Worm (Caenorhabditis elegans) whole organism, L3 larva: ENCODE results near the gene T23G7.3.
A peak's percentile ranks its signal among the peaks of the same experiment; 100 is the strongest.

ENCODE experiments used
- R02D3.7 ChIP-seq: fragments of 150-350 bp; optimal IDR thresholded peaks from 2 replicates; lab custom pipeline; 2014; ENCODE audit warnings: missing biosample characterization, missing genetic modification characterization
- ZK546.5 ChIP-seq: sonication (generic microtip); optimal IDR thresholded peaks from 2 replicates; lab custom pipeline; 2017; ENCODE audit warnings: missing biosample characterization, missing genetic modification characterization
- aly-2 ChIP-seq: fragments of 150-350 bp; optimal IDR thresholded peaks from 2 replicates; lab custom pipeline; 2014; ENCODE audit warnings: missing biosample characterization, missing genetic modification characterization
- ama-1 ChIP-seq: fragments of 150-350 bp; optimal IDR thresholded peaks from 2 replicates; lab custom pipeline; 2018
- ceh-16 ChIP-seq: sonication (generic microtip); optimal IDR thresholded peaks from 2 replicates; lab custom pipeline; 2017; ENCODE audit warnings: missing biosample characterization, missing genetic modification characterization
- ceh-28 ChIP-seq: fragments of 150-350 bp; optimal IDR thresholded peaks from 2 replicates; lab custom pipeline; 2014; ENCODE audit warnings: missing biosample characterization, missing genetic modification reagents, missing genetic modification characterization
- ceh-82 ChIP-seq: fragments of 150-350 bp; optimal IDR thresholded peaks from 2 replicates; lab custom pipeline; 2014; ENCODE audit warnings: missing biosample characterization, missing genetic modification characterization
- ceh-9 ChIP-seq: sonication (generic microtip); optimal IDR thresholded peaks from 2 replicates; lab custom pipeline; 2018; ENCODE audit warnings: missing biosample characterization, missing genetic modification characterization
- daf-12 ChIP-seq: fragments of 150-350 bp; optimal IDR thresholded peaks from 2 replicates; lab custom pipeline; 2014; ENCODE audit warnings: missing biosample characterization, missing genetic modification reagents, missing genetic modification characterization
- egl-27 ChIP-seq: sonication (generic microtip); optimal IDR thresholded peaks from 4 replicates; lab custom pipeline; 2017; ENCODE audit warnings: missing biosample characterization, missing genetic modification reagents, missing genetic modification characterization
- egl-5 ChIP-seq: fragments of 150-350 bp; optimal IDR thresholded peaks from 2 replicates; lab custom pipeline; 2017; ENCODE audit warnings: missing biosample characterization, missing genetic modification reagents, missing genetic modification characterization, inconsistent platforms
- elt-1 ChIP-seq: fragments of 150-350 bp; optimal IDR thresholded peaks from 2 replicates; lab custom pipeline; 2014; ENCODE audit warnings: missing biosample characterization, missing genetic modification characterization
- elt-2 ChIP-seq: sonication (generic microtip); optimal IDR thresholded peaks from 2 replicates; lab custom pipeline; 2016; ENCODE audit warnings: missing genetic modification reagents, mild to moderate bottlenecking, missing genetic modification characterization, missing compliant biosample characterization
- elt-3 ChIP-seq, 3 experiments: fragments of 150-350 bp in 1 of 3; sonication (generic microtip) in 2 of 3; optimal IDR thresholded peaks; 2 replicates in 2 of 3; 4 replicates in 1 of 3; lab custom pipeline; 2014 to 2017; ENCODE audit warnings: missing biosample characterization in 3 of 3, missing genetic modification characterization in 3 of 3
- eor-1 ChIP-seq, 2 experiments: fragments of 150-350 bp; optimal IDR thresholded peaks; 2 replicates each; lab custom pipeline; 2014 to 2018; ENCODE audit warnings: missing biosample characterization in 2 of 2, missing genetic modification characterization in 2 of 2
- fkh-10 ChIP-seq: sonication (generic microtip); optimal IDR thresholded peaks from 2 replicates; lab custom pipeline; 2017; ENCODE audit warnings: missing biosample characterization, missing genetic modification reagents, missing genetic modification characterization
- fkh-2 ChIP-seq: fragments of 150-350 bp; optimal IDR thresholded peaks from 2 replicates; lab custom pipeline; 2014; ENCODE audit warnings: missing biosample characterization, missing genetic modification reagents, missing genetic modification characterization
- fos-1 ChIP-seq: fragments of 150-350 bp; optimal IDR thresholded peaks from 2 replicates; lab custom pipeline; 2014; ENCODE audit warnings: missing biosample characterization, missing genetic modification characterization
- hmg-11 ChIP-seq: sonication (generic microtip); optimal IDR thresholded peaks from 2 replicates; lab custom pipeline; 2016; ENCODE audit warnings: missing genetic modification characterization, missing compliant biosample characterization
- jun-1 ChIP-seq: fragments of 150-350 bp; optimal IDR thresholded peaks from 2 replicates; lab custom pipeline; 2014; ENCODE audit warnings: missing biosample characterization, missing genetic modification reagents, missing genetic modification characterization
- lin-15B ChIP-seq: fragments of 150-350 bp; optimal IDR thresholded peaks from 2 replicates; lab custom pipeline; 2014; ENCODE audit warnings: missing biosample characterization, missing genetic modification characterization
- lin-39 ChIP-seq: fragments of 150-350 bp; optimal IDR thresholded peaks from 2 replicates; lab custom pipeline; 2018; ENCODE audit warnings: missing biosample characterization, missing genetic modification reagents, missing genetic modification characterization
- lsy-12 ChIP-seq: sonication (generic microtip); optimal IDR thresholded peaks from 2 replicates; lab custom pipeline; 2016; ENCODE audit warnings: mild to moderate bottlenecking, missing genetic modification characterization, missing compliant biosample characterization
- mdl-1 ChIP-seq: fragments of 150-350 bp; optimal IDR thresholded peaks from 2 replicates; lab custom pipeline; 2014; ENCODE audit warnings: missing biosample characterization, missing genetic modification characterization
- mml-1 ChIP-seq: fragments of 150-350 bp; sonication (generic microtip); optimal IDR thresholded peaks from 3 replicates; lab custom pipeline; 2014; ENCODE audit warnings: missing biosample characterization, missing genetic modification characterization
- nfya-1 ChIP-seq: sonication (generic microtip); optimal IDR thresholded peaks from 2 replicates; lab custom pipeline; 2017; ENCODE audit warnings: missing genetic modification characterization, mild to moderate bottlenecking, missing compliant biosample characterization, antibody characterized with exemption, moderate library complexity; ENCODE audit not compliant: insufficient read depth
- nhr-11 ChIP-seq: fragments of 150-350 bp; optimal IDR thresholded peaks from 2 replicates; lab custom pipeline; 2014; ENCODE audit warnings: missing biosample characterization, missing genetic modification characterization
- nhr-12 ChIP-seq: fragments of 150-350 bp; optimal IDR thresholded peaks from 2 replicates; lab custom pipeline; 2014; ENCODE audit warnings: missing biosample characterization, missing genetic modification characterization
- nhr-23 ChIP-seq: fragments of 150-350 bp; optimal IDR thresholded peaks from 2 replicates; lab custom pipeline; 2014; ENCODE audit warnings: missing biosample characterization, missing genetic modification reagents, missing genetic modification characterization
- nhr-237 ChIP-seq: fragments of 150-350 bp; optimal IDR thresholded peaks from 2 replicates; lab custom pipeline; 2014; ENCODE audit warnings: missing biosample characterization, missing genetic modification characterization
- nhr-25 ChIP-seq: sonication (generic microtip); optimal IDR thresholded peaks from 2 replicates; lab custom pipeline; 2017; ENCODE audit warnings: missing biosample characterization, missing genetic modification characterization
- nhr-28 ChIP-seq: fragments of 150-350 bp; optimal IDR thresholded peaks from 2 replicates; lab custom pipeline; 2014; ENCODE audit warnings: missing biosample characterization, missing genetic modification characterization
- nhr-43 ChIP-seq: sonication (generic microtip); optimal IDR thresholded peaks from 2 replicates; lab custom pipeline; 2016; ENCODE audit warnings: mild to moderate bottlenecking, missing genetic modification characterization, missing compliant biosample characterization; ENCODE audit not compliant: poor library complexity, severe bottlenecking
- nhr-67 ChIP-seq: fragments of 150-350 bp; optimal IDR thresholded peaks from 2 replicates; lab custom pipeline; 2014; ENCODE audit warnings: missing biosample characterization, missing genetic modification characterization
- nhr-76 ChIP-seq: fragments of 150-350 bp; sonication (generic microtip); optimal IDR thresholded peaks from 5 replicates; lab custom pipeline; 2014; ENCODE audit warnings: missing biosample characterization, missing genetic modification characterization
- nhr-77 ChIP-seq: fragments of 150-350 bp; optimal IDR thresholded peaks from 2 replicates; lab custom pipeline; 2014; ENCODE audit warnings: missing biosample characterization, missing genetic modification characterization
- pha-4 ChIP-seq: fragments of 150-350 bp; optimal IDR thresholded peaks from 2 replicates; lab custom pipeline; 2014; ENCODE audit warnings: missing biosample characterization, missing genetic modification reagents, missing genetic modification characterization
- pqm-1 ChIP-seq: fragments of 150-350 bp; optimal IDR thresholded peaks from 2 replicates; lab custom pipeline; 2017; ENCODE audit warnings: missing biosample characterization, missing genetic modification characterization, inconsistent platforms
- sea-2 ChIP-seq: fragments of 150-350 bp; sonication (generic microtip); optimal IDR thresholded peaks from 4 replicates; lab custom pipeline; 2014; ENCODE audit warnings: missing biosample characterization, missing genetic modification reagents, missing genetic modification characterization
- skn-1 ChIP-seq: fragments of 150-350 bp; optimal IDR thresholded peaks from 2 replicates; lab custom pipeline; 2014; ENCODE audit warnings: missing biosample characterization, missing genetic modification characterization
- snpc-4 ChIP-seq: fragments of 150-350 bp; optimal IDR thresholded peaks from 2 replicates; lab custom pipeline; 2014; ENCODE audit warnings: missing biosample characterization, missing genetic modification characterization
- tbx-2 ChIP-seq: sonication (generic microtip); optimal IDR thresholded peaks from 2 replicates; lab custom pipeline; 2016; ENCODE audit warnings: mild to moderate bottlenecking, missing genetic modification characterization, missing compliant biosample characterization
- unc-39 ChIP-seq: sonication (generic microtip); optimal IDR thresholded peaks from 4 replicates; lab custom pipeline; 2017; ENCODE audit warnings: missing biosample characterization, missing genetic modification characterization
- unc-62 ChIP-seq: fragments of 150-350 bp; sonication (generic microtip); optimal IDR thresholded peaks from 4 replicates; lab custom pipeline; 2014; ENCODE audit warnings: missing biosample characterization, missing genetic modification reagents, missing genetic modification characterization
- zag-1 ChIP-seq: fragments of 150-350 bp; optimal IDR thresholded peaks from 2 replicates; lab custom pipeline; 2014; ENCODE audit warnings: missing biosample characterization, missing genetic modification characterization
- ztf-11 ChIP-seq: fragments of 150-350 bp; optimal IDR thresholded peaks from 2 replicates; lab custom pipeline; 2014; ENCODE audit warnings: missing biosample characterization, missing genetic modification characterization
- ztf-4 ChIP-seq: fragments of 150-350 bp; optimal IDR thresholded peaks from 2 replicates; lab custom pipeline; 2014; ENCODE audit warnings: missing biosample characterization, missing genetic modification characterization

The T23G7.3 gene

ce11 chrII:9130339-9130738 is 37.3 kb downstream of the T23G7.3 start:
- TF ChIP-seq nhr-11 (tag; lab: Kevin White, UChicago) = peak; percentile 23
- TF ChIP-seq ceh-9 (tag; lab: Kevin White, UChicago) = no peak
- peak; percentile 49 for TF ChIP-seq nhr-25

- TF ChIP-seq nhr-67 = no peak
- TF ChIP-seq ceh-9 (tag; lab: Kevin White, UChicago) = no peak
- peak; percentile 65 for TF ChIP-seq lsy-12 (tag; lab: Kevin White, UChicago)
- TF ChIP-seq nhr-237 = no peak
- TF ChIP-seq mml-1 (tag; lab: Kevin White, UChicago) = no peak
- TF ChIP-seq skn-1 (tag; lab: Kevin White, UChicago) = no peak
- TF ChIP-seq eor-1 (tag; optimal IDR thresholded peaks at IDR 0.05; lab: Kevin White, UChicago) = no peak
- TF ChIP-seq sea-2 (GFP tag; lab: Kevin White, UChicago) = no peak
- no peak for TF ChIP-seq jun-1 (tag; lab: Kevin White, UChicago)
- TF ChIP-seq egl-5 = no peak
- TF ChIP-seq pqm-1 (tag; lab: Kevin White, UChicago) = peak; percentile 69
- no peak for TF ChIP-seq ceh-16 (tag; lab: Kevin White, UChicago)
- TF ChIP-seq lin-39 = no peak
- no peak for TF ChIP-seq ztf-11 (tag; lab: Kevin White, UChicago)
- TF ChIP-seq unc-39 (tag; lab: Kevin White, UChicago) = no peak
- TF ChIP-seq fkh-2 (tag; lab: Kevin White, UChicago) = no peak
- TF ChIP-seq elt-3 (tag; optimal IDR thresholded peaks at IDR 0.05; lab: Kevin White, UChicago) = peak in 1 of 3 experiments; percentile 89
- TF ChIP-seq lin-15B = no peak
- TF ChIP-seq unc-62 (GFP tag; lab: Kevin White, UChicago) = no peak
- TF ChIP-seq R02D3.7 = peak; percentile 43
- peak; percentile 46 for TF ChIP-seq nfya-1
- no peak for TF ChIP-seq snpc-4
- no peak for TF ChIP-seq mdl-1 (tag; lab: Kevin White, UChicago)
- no peak for TF ChIP-seq tbx-2 (tag; lab: Kevin White, UChicago)
- peak; percentile 82 for TF ChIP-seq nhr-25
- no peak for TF ChIP-seq nhr-12
- no peak for TF ChIP-seq hmg-11 (tag; lab: Kevin White, UChicago)
- TF ChIP-seq aly-2 (tag; lab: Kevin White, UChicago) = no peak
- TF ChIP-seq ceh-82 (tag; lab: Kevin White, UChicago) = no peak
- TF ChIP-seq ceh-28 = peak; percentile 76
- peak; percentile 93 for TF ChIP-seq elt-2 (tag; lab: Kevin White, UChicago)
- no peak for TF ChIP-seq ztf-4 (tag; lab: Kevin White, UChicago)
- TF ChIP-seq pha-4 = peak; percentile 29
- TF ChIP-seq fkh-10 (GFP tag; lab: Kevin White, UChicago) = no peak
- no peak for TF ChIP-seq zag-1
- no peak for TF ChIP-seq ZK546.5 (tag; lab: Kevin White, UChicago)
- TF ChIP-seq ama-1 (lab: Kevin White, UChicago) = peak; percentile 16
- peak; percentile 50 for TF ChIP-seq nhr-43
- TF ChIP-seq nhr-23 (tag; lab: Kevin White, UChicago) = peak; percentile 97
- no peak for TF ChIP-seq nhr-77 (tag; lab: Kevin White, UChicago)
- TF ChIP-seq elt-1 (tag; lab: Kevin White, UChicago) = no peak
- TF ChIP-seq egl-27 (tag; lab: Kevin White, UChicago) = no peak
- no peak for TF ChIP-seq nhr-28 (tag; lab: Kevin White, UChicago)
- peak; percentile 47 for TF ChIP-seq fos-1 (tag; lab: Kevin White, UChicago)
- TF ChIP-seq daf-12 (tag; lab: Kevin White, UChicago) = no peak
- TF ChIP-seq nhr-11 (tag; lab: Kevin White, UChicago) = no peak
- TF ChIP-seq nhr-76 = no peak
Observed at ce11 chrII:9128132-9128531, 39.5 kb downstream of the T23G7.3 start.
